Fruit fly (Drosophila melanogaster) whole organism, embryonic: ENCODE measurements around the gene Fdh.

Source experiments
- Abd-B ChIP-seq: fragments of 200-800 bp; sonication (Bioruptor generic); optimal IDR thresholded peaks from 2 replicates; lab custom pipeline; 2018; ENCODE audit warnings: missing biosample characterization, mild to moderate bottlenecking, missing genetic modification characterization, moderate library complexity
- BtbVII ChIP-seq: fragments of 200-800 bp; sonication (Bioruptor generic); optimal IDR thresholded peaks from 3 replicates; lab custom pipeline; 2017; ENCODE audit warnings: missing biosample characterization, mild to moderate bottlenecking, missing genetic modification characterization
- CG10321 ChIP-seq: fragments of 200-800 bp; sonication (Bioruptor generic); IDR thresholded peaks from 2 replicates; pipeline ENCODE4 v1.3.6; 2022; ENCODE audit warnings: missing biosample characterization, missing genetic modification characterization
- CG10431 ChIP-seq: fragments of 200-800 bp; sonication (Bioruptor generic); optimal IDR thresholded peaks from 3 replicates; lab custom pipeline; 2018; ENCODE audit warnings: missing biosample characterization, mild to moderate bottlenecking, missing genetic modification characterization
- CG11695 ChIP-seq: fragments of 200-800 bp; sonication (Bioruptor generic); IDR thresholded peaks from 3 replicates; pipeline ENCODE4 v1.3.6; 2022; ENCODE audit warnings: missing biosample characterization, missing genetic modification characterization
- CG13894 ChIP-seq: fragments of 200-800 bp; sonication (Bioruptor generic); optimal IDR thresholded peaks from 3 replicates; lab custom pipeline; 2018; ENCODE audit warnings: missing biosample characterization, mild to moderate bottlenecking, missing genetic modification characterization, moderate library complexity
- CG16815 ChIP-seq: fragments of 200-800 bp; sonication (Bioruptor generic); optimal IDR thresholded peaks from 3 replicates; lab custom pipeline; 2017; ENCODE audit warnings: missing biosample characterization, mild to moderate bottlenecking, missing genetic modification characterization
- CG17568 ChIP-seq: fragments of 200-800 bp; sonication (Bioruptor generic); optimal IDR thresholded peaks from 2 replicates; lab custom pipeline; 2018; ENCODE audit warnings: missing biosample characterization, mild to moderate bottlenecking, missing genetic modification characterization, moderate library complexity
- CG17912 ChIP-seq: fragments of 200-800 bp; sonication (Bioruptor generic); optimal IDR thresholded peaks from 2 replicates; lab custom pipeline; 2018; ENCODE audit warnings: missing biosample characterization, mild to moderate bottlenecking, missing genetic modification characterization
- CG18764 ChIP-seq: fragments of 200-800 bp; sonication (Bioruptor generic); optimal IDR thresholded peaks from 3 replicates; lab custom pipeline; 2016; ENCODE audit warnings: missing biosample characterization, missing genetic modification characterization
- CG30431 ChIP-seq: fragments of 200-800 bp; sonication (Bioruptor generic); optimal IDR thresholded peaks from 2 replicates; lab custom pipeline; 2017; ENCODE audit warnings: missing biosample characterization, missing genetic modification characterization
- CG4617 ChIP-seq: fragments of 200-800 bp; sonication (Bioruptor generic); optimal IDR thresholded peaks from 3 replicates; lab custom pipeline; 2016; ENCODE audit warnings: missing biosample characterization, missing genetic modification characterization, borderline replicate concordance
- CG6254 ChIP-seq: fragments of 200-800 bp; sonication (Bioruptor generic); optimal IDR thresholded peaks from 3 replicates; lab custom pipeline; 2017; ENCODE audit warnings: mild to moderate bottlenecking, missing biosample characterization, missing genetic modification reagents, missing genetic modification characterization
- CG6854 ChIP-seq: fragments of 200-800 bp; sonication (Bioruptor generic); optimal IDR thresholded peaks from 3 replicates; lab custom pipeline; 2017; ENCODE audit warnings: missing biosample characterization, mild to moderate bottlenecking, missing genetic modification characterization
- CG9932 ChIP-seq: fragments of 200-800 bp; sonication (Bioruptor generic); IDR thresholded peaks from 2 replicates; pipeline ENCODE4 v1.3.6; 2022; ENCODE audit warnings: missing biosample characterization, missing genetic modification characterization
- Dbx ChIP-seq: fragments of 200-800 bp; sonication (Bioruptor generic); IDR thresholded peaks from 3 replicates; pipeline ENCODE4 v1.3.6; 2022; ENCODE audit warnings: missing biosample characterization, missing genetic modification characterization
- Deaf1 ChIP-seq: fragments of 200-800 bp; optimal IDR thresholded peaks from 3 replicates; lab custom pipeline; 2019; ENCODE audit warnings: missing biosample characterization, mild to moderate bottlenecking, missing genetic modification characterization, moderate library complexity
- Dll ChIP-seq: fragments of 200-800 bp; sonication (Bioruptor generic); IDR thresholded peaks from 4 replicates; pipeline ENCODE4 v1.3.6; 2022; ENCODE audit warnings: missing biosample characterization, missing genetic modification characterization; ENCODE audit not compliant: partially characterized antibody
- Fer2 ChIP-seq: fragments of 200-800 bp; sonication (Bioruptor generic); optimal IDR thresholded peaks from 2 replicates; lab custom pipeline; 2018; ENCODE audit warnings: missing biosample characterization, mild to moderate bottlenecking, missing genetic modification characterization, moderate library complexity
- HLH54F ChIP-seq: fragments of 200-800 bp; sonication (Bioruptor generic); optimal IDR thresholded peaks from 3 replicates; lab custom pipeline; 2016; ENCODE audit warnings: missing biosample characterization, missing genetic modification characterization
- Hmx ChIP-seq: fragments of 200-800 bp; sonication (Bioruptor generic); optimal IDR thresholded peaks from 2 replicates; lab custom pipeline; 2016; ENCODE audit warnings: missing biosample characterization, missing genetic modification characterization
- Hr51 ChIP-seq, 2 experiments: fragments of 200-800 bp; sonication (Bioruptor generic); optimal IDR thresholded peaks; 2 replicates in 1 of 2; 3 replicates in 1 of 2; lab custom pipeline; 2016 to 2018; ENCODE audit warnings: missing biosample characterization in 2 of 2, missing genetic modification characterization in 2 of 2, mild to moderate bottlenecking in 1 of 2, moderate library complexity in 1 of 2
- Lhr ChIP-seq: fragments of 200-800 bp; sonication (Bioruptor generic); optimal IDR thresholded peaks from 3 replicates; lab custom pipeline; 2017; ENCODE audit warnings: mild to moderate bottlenecking, missing biosample characterization, missing genetic modification reagents, missing genetic modification characterization
- MBD-R2 ChIP-seq: fragments of 200-800 bp; sonication (Bioruptor generic); IDR thresholded peaks from 2 replicates; pipeline ENCODE4 v1.3.6; 2022; ENCODE audit warnings: missing biosample characterization, missing genetic modification characterization
- Myb ChIP-seq: fragments of 200-800 bp; sonication (Bioruptor generic); optimal IDR thresholded peaks from 2 replicates; lab custom pipeline; 2016; ENCODE audit warnings: missing biosample characterization, missing genetic modification characterization
- Nf-YB ChIP-seq: fragments of 200-800 bp; sonication (Bioruptor generic); optimal IDR thresholded peaks from 3 replicates; lab custom pipeline; 2019; ENCODE audit warnings: missing biosample characterization, mild to moderate bottlenecking, missing genetic modification characterization, moderate library complexity
- Rfx ChIP-seq: fragments of 200-800 bp; sonication (Bioruptor generic); IDR thresholded peaks from 2 replicates; pipeline ENCODE4 v1.3.6; 2022; ENCODE audit warnings: missing biosample characterization, missing genetic modification characterization
- Side ChIP-seq: fragments of 200-800 bp; sonication (Bioruptor generic); optimal IDR thresholded peaks from 2 replicates; lab custom pipeline; 2016; ENCODE audit warnings: missing biosample characterization, missing genetic modification characterization
- amos ChIP-seq: fragments of 200-800 bp; sonication (Bioruptor generic); IDR thresholded peaks from 2 replicates; pipeline ENCODE4 v1.3.6; 2022; ENCODE audit warnings: missing biosample characterization, missing genetic modification characterization; ENCODE audit not compliant: partially characterized antibody
- cato ChIP-seq: fragments of 200-800 bp; sonication (Bioruptor generic); optimal IDR thresholded peaks from 2 replicates; lab custom pipeline; 2016; ENCODE audit warnings: missing biosample characterization, missing genetic modification characterization, borderline replicate concordance
- chn ChIP-seq: fragments of 200-800 bp; sonication (Bioruptor generic); optimal IDR thresholded peaks from 2 replicates; lab custom pipeline; 2016; ENCODE audit warnings: missing biosample characterization, missing genetic modification characterization
- crol ChIP-seq: fragments of 200-800 bp; sonication (Bioruptor generic); IDR thresholded peaks from 2 replicates; pipeline ENCODE4 v1.3.6; 2022; ENCODE audit warnings: missing biosample characterization, missing genetic modification characterization
- emc ChIP-seq: fragments of 200-800 bp; sonication (Bioruptor generic); optimal IDR thresholded peaks from 2 replicates; lab custom pipeline; 2016; ENCODE audit warnings: missing biosample characterization, missing genetic modification characterization
- fu2 ChIP-seq: fragments of 200-800 bp; sonication (Bioruptor generic); optimal IDR thresholded peaks from 2 replicates; lab custom pipeline; 2016; ENCODE audit warnings: missing biosample characterization, missing genetic modification characterization
- gcm2 ChIP-seq: fragments of 200-800 bp; sonication (Bioruptor generic); optimal IDR thresholded peaks from 2 replicates; lab custom pipeline; 2016; ENCODE audit warnings: missing biosample characterization, missing genetic modification characterization
- hth ChIP-seq: fragments of >200 bp; optimal IDR thresholded peaks from 2 replicates; lab custom pipeline; 2017; ENCODE audit warnings: inconsistent platforms
- ind ChIP-seq: fragments of 200-800 bp; sonication (Bioruptor generic); optimal IDR thresholded peaks from 3 replicates; lab custom pipeline; 2016; ENCODE audit warnings: missing biosample characterization, missing genetic modification characterization
- kni ChIP-seq: fragments of 200-800 bp; sonication (Bioruptor generic); optimal IDR thresholded peaks from 3 replicates; lab custom pipeline; 2017; ENCODE audit warnings: mild to moderate bottlenecking, missing biosample characterization, missing genetic modification reagents, missing genetic modification characterization
- mirr ChIP-seq: fragments of 200-800 bp; sonication (Bioruptor generic); optimal IDR thresholded peaks from 3 replicates; lab custom pipeline; 2018; ENCODE audit warnings: missing biosample characterization, mild to moderate bottlenecking, missing genetic modification characterization
- pita ChIP-seq: fragments of 200-800 bp; sonication (Bioruptor generic); optimal IDR thresholded peaks from 2 replicates; lab custom pipeline; 2017; ENCODE audit warnings: missing biosample characterization, mild to moderate bottlenecking, missing genetic modification characterization
- pzg ChIP-seq: fragments of 200-800 bp; sonication (Bioruptor generic); optimal IDR thresholded peaks from 3 replicates; lab custom pipeline; 2018; ENCODE audit warnings: missing biosample characterization, mild to moderate bottlenecking, missing genetic modification characterization, moderate library complexity
- sd ChIP-seq: fragments of 200-800 bp; sonication (Bioruptor generic); optimal IDR thresholded peaks from 3 replicates; lab custom pipeline; 2018; ENCODE audit warnings: missing biosample characterization, mild to moderate bottlenecking, missing genetic modification characterization, moderate library complexity
- sob ChIP-seq: fragments of 200-800 bp; sonication (Bioruptor generic); IDR thresholded peaks from 2 replicates; pipeline ENCODE4 v1.3.6; 2022; ENCODE audit warnings: missing biosample characterization, missing genetic modification characterization
- tap ChIP-seq: fragments of 200-800 bp; optimal IDR thresholded peaks from 3 replicates; lab custom pipeline; 2019; ENCODE audit warnings: missing biosample characterization, mild to moderate bottlenecking, missing genetic modification characterization, moderate library complexity
- tgo ChIP-seq: fragments of 200-800 bp; sonication (Bioruptor generic); IDR thresholded peaks from 3 replicates; pipeline ENCODE4 v1.3.6; 2022; ENCODE audit warnings: missing biosample characterization, missing genetic modification characterization
- tll ChIP-seq, 2 experiments: fragments of 200-800 bp in 1 of 2; fragments of >200 bp in 1 of 2; sonication (Bioruptor generic) in 1 of 2; optimal IDR thresholded peaks; 2 replicates each; lab custom pipeline; 2017 to 2019; ENCODE audit warnings: missing biosample characterization in 2 of 2, missing genetic modification characterization in 2 of 2, mild to moderate bottlenecking in 1 of 2, moderate library complexity in 1 of 2
- wdn ChIP-seq: fragments of 200-800 bp; sonication (Bioruptor generic); IDR thresholded peaks from 2 replicates; pipeline ENCODE4 v1.3.6; 2022; ENCODE audit warnings: missing biosample characterization, missing genetic modification characterization
- wek ChIP-seq: fragments of 200-800 bp; sonication (Bioruptor generic); optimal IDR thresholded peaks from 3 replicates; lab custom pipeline; 2018; ENCODE audit warnings: missing biosample characterization, mild to moderate bottlenecking, missing genetic modification characterization, moderate library complexity
- wor ChIP-seq: fragments of 200-800 bp; sonication (Bioruptor generic); IDR thresholded peaks from 2 replicates; pipeline ENCODE4 v1.3.6; 2022; ENCODE audit warnings: missing biosample characterization, missing genetic modification characterization
- zfh1 ChIP-seq: fragments of 200-800 bp; sonication (Bioruptor generic); IDR thresholded peaks from 3 replicates; pipeline ENCODE4 v1.3.6; 2022; ENCODE audit warnings: missing biosample characterization, missing genetic modification characterization

The Fdh gene

DNA sequence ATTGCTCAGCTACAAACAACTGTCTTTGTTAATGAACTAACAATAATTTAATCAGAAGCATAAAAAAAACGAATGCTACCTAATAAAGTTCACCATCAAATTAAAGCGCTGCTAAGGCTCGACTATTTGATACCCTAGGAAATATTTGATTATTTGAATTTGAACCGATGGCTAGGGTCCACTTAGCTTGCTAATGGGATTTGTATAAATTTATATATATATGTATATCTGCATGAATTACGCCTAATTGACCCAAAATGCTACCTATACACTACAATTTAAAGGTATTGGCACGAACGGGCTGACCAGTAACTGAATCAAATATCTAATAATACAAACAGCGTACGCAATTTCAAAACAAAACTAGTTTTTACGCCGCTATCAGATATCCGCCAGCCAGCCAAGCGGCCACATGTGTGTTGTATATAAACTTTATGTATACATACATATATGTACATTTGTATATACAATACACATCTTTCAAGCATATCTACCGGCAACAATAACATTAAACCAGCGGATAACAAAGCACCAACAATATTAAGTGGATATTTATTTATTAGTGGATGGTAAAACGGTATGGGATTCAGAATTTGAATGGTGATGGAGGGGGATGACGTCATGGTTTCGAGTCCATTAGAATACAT, 12.0 kb upstream of the Fdh start (continued):
- TF ChIP-seq CG13894 (tag; lab: Kevin White, UChicago), result peak; percentile 74
- TF ChIP-seq CG18764 (GFP tag; lab: Kevin White, UChicago), result peak; percentile 45
- TF ChIP-seq tap, result peak; percentile 76
- TF ChIP-seq BtbVII (GFP tag; lab: Kevin White, UChicago), result peak; percentile 73
- peak; percentile 41; the same call in 1 of the 2 replicates for TF ChIP-seq MBD-R2 (GFP tag; lab: Robert Waterston, UW)
- peak; percentile 59 for TF ChIP-seq mirr (GFP tag; lab: Kevin White, UChicago)
- TF ChIP-seq cato (GFP tag; lab: Kevin White, UChicago), result no peak
- peak; percentile 82; the same call in 2 of the 3 replicates for TF ChIP-seq Dbx (GFP tag; lab: Robert Waterston, UW)
- TF ChIP-seq CG6254 (GFP tag; lab: Kevin White, UChicago), result peak; percentile 44
- no peak for TF ChIP-seq pzg
- TF ChIP-seq kni, result peak; percentile 26
- no peak for TF ChIP-seq Hmx
- TF ChIP-seq HLH54F (GFP tag; lab: Kevin White, UChicago), result no peak
- no peak for TF ChIP-seq Lhr (GFP tag; lab: Kevin White, UChicago)
- TF ChIP-seq Myb (GFP tag; lab: Kevin White, UChicago), result no peak
- no peak for TF ChIP-seq pita (GFP tag; lab: Kevin White, UChicago)
- no peak for TF ChIP-seq wor (GFP tag; lab: Robert Waterston, UW)
- TF ChIP-seq gcm2 (GFP tag; lab: Kevin White, UChicago), result no peak
- no peak for TF ChIP-seq hth
- no peak for TF ChIP-seq chn (GFP tag; lab: Kevin White, UChicago)
- peak; percentile 8 for TF ChIP-seq wek (GFP tag; lab: Kevin White, UChicago)
- TF ChIP-seq CG4617 (GFP tag; lab: Kevin White, UChicago), result no peak
- TF ChIP-seq Nf-YB (GFP tag; lab: Kevin White, UChicago), result peak; percentile 26
- peak; percentile 79 for TF ChIP-seq zfh1 (GFP tag; lab: Robert Waterston, UW)
- peak; percentile 87 for TF ChIP-seq tgo (GFP tag; lab: Robert Waterston, UW)
- TF ChIP-seq amos, result no peak; the same call in 1 of the 2 replicates
- TF ChIP-seq CG11695, result peak; percentile 84
- no peak for TF ChIP-seq Side (GFP tag; lab: Kevin White, UChicago)
- peak; percentile 75 for TF ChIP-seq wdn (GFP tag; lab: Robert Waterston, UW)
- no peak for TF ChIP-seq CG10321 (GFP tag; lab: Robert Waterston, UW)
- TF ChIP-seq CG6854, result peak; percentile 64
- peak in 1 of 2 experiments; percentile 79 for TF ChIP-seq Hr51 (GFP tag; optimal IDR thresholded peaks at IDR 0.05; lab: Kevin White, UChicago)
- peak; percentile 46 for TF ChIP-seq Fer2 (tag; lab: Kevin White, UChicago)
- TF ChIP-seq tll (GFP tag; optimal IDR thresholded peaks at IDR 0.05; lab: Kevin White, UChicago), result no peak
- TF ChIP-seq Dll (GFP tag; lab: Robert Waterston, UW), result no peak
- no peak for TF ChIP-seq fu2 (GFP tag; lab: Kevin White, UChicago)
- TF ChIP-seq CG9932 (GFP tag; lab: Robert Waterston, UW), result peak; percentile 83
- peak; percentile 51 for TF ChIP-seq sd (tag; lab: Kevin White, UChicago)
- peak; percentile 65 for TF ChIP-seq ind (GFP tag; lab: Kevin White, UChicago)
- no peak for TF ChIP-seq CG10431 (GFP tag; lab: Kevin White, UChicago)
- TF ChIP-seq CG17912 (GFP tag; lab: Kevin White, UChicago), result no peak
- TF ChIP-seq Abd-B, result peak; percentile 79
- TF ChIP-seq crol (GFP tag; lab: Robert Waterston, UW), result no peak
- TF ChIP-seq Deaf1 (tag; lab: Kevin White, UChicago), result peak; percentile 46
- TF ChIP-seq Rfx (GFP tag; lab: Robert Waterston, UW), result peak; percentile 93
- TF ChIP-seq emc (GFP tag; lab: Kevin White, UChicago), result no peak
- no peak for TF ChIP-seq CG30431 (GFP tag; lab: Kevin White, UChicago)
- no peak for TF ChIP-seq CG16815
- TF ChIP-seq sob (GFP tag; lab: Robert Waterston, UW), result peak; percentile 88
- peak; percentile 16 for TF ChIP-seq CG17568 (GFP tag; lab: Kevin White, UChicago)
